Fruit fly (Drosophila melanogaster): ENCODE measurements around the gene CG32425.

DNA sequence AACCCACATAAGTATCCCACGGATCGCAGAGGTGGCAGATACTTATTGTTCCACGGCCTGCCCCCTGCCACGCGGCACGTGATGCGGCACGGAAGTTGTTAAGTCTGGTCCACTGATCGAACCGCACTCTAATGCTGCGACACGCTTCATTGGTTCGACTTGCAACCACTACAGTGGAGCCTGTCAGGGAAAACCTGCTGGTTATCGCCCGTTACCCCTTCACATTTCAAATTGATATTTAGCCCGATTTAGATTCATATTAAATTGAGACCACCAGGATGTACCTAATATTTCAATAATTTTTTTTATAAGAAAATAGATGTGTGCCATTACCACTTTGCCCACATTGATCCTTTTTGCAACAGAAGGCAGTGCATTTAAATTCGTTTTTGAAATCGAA lies 49.8 kb upstream of the CG32425 start:
- TF ChIP-seq psq (optimal IDR thresholded peaks at IDR 0.05) (no peak), pan (optimal IDR thresholded peaks at IDR 0.05) (no peak)

Measured in whole organism.